Worm (Caenorhabditis elegans) whole organism, late embryonic: ENCODE measurements around the gene sdz-24.

Experiments
- ama-1 ChIP-seq: fragments of 150-350 bp; optimal IDR thresholded peaks from 2 replicates; lab custom pipeline; 2014
- fkh-10 ChIP-seq: fragments of 150-350 bp; optimal IDR thresholded peaks from 2 replicates; lab custom pipeline; 2014; ENCODE audit warnings: missing biosample characterization, missing genetic modification reagents, missing genetic modification characterization
- hlh-13 ChIP-seq: fragments of 200-800 bp; sonication (Bioruptor generic); optimal IDR thresholded peaks from 2 replicates; lab custom pipeline; 2018; ENCODE audit warnings: mild to moderate bottlenecking, missing genetic modification characterization, missing compliant biosample characterization
- lin-11 ChIP-seq: fragments of 200-800 bp; sonication (Bioruptor generic); optimal IDR thresholded peaks from 2 replicates; lab custom pipeline; 2018; ENCODE audit warnings: mild to moderate bottlenecking, missing genetic modification characterization, missing compliant biosample characterization
- odd-2 ChIP-seq: sonication (generic microtip); optimal IDR thresholded peaks from 2 replicates; lab custom pipeline; 2017; ENCODE audit warnings: antibody characterized with exemption, mild to moderate bottlenecking, missing genetic modification characterization, missing compliant biosample characterization

DNA sequence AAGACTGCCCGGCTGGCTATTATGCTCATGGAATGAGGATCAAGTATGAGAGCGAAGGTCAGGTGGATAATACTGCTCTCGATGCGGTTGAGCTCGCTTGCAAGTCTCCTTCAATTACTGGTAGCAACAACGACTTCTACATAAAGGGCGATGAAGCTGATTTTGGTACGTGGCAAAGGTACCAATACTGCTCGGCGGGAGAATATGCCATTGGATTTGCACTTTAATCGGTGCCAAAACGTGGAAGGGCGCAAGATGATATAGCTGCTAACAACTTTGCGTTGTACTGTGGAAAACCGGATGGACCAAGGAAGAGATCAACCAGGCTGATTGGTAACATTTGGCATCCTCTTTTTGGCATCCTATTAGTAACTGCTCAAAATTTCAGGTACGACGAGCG, 9.4 kb downstream of the sdz-24 start:
- TF ChIP-seq lin-11: no peak
- TF ChIP-seq hlh-13 (GFP tag; lab: Kevin White, UChicago): no peak
- no peak for TF ChIP-seq ama-1 (lab: Kevin White, UChicago)
- TF ChIP-seq fkh-10: no peak
- no peak for TF ChIP-seq odd-2
